Worm (Caenorhabditis elegans): ENCODE measurements around the gene T06C12.14.

T06C12.14 gene

DNA sequence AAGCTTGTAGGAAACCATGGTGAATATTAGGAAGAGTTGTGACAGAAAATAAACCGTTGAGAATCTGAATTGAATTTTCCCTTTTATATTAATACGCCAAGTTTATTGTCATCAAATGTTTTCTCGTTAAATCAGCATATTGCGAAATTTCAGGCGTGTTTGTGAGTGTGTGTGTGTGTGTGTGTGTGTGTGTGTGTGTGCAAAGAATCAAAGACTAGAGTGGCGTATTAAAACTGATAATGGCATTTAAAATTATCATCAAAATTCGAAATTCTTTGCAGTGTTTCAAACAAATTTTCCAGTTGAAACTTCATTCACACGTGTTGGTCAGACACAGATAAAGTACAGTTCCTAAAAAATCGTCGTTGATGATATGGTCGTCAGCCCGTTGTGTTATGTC lies 16.1 kb downstream of the T06C12.14 start, which contains the start of gene gst-38 (continued):
- TF ChIP-seq mes-2 (tag; optimal IDR thresholded peaks at IDR 0.05; ENCODE audit: poor library complexity, severe bottlenecking) (no peak), daf-19 (GFP tag; conservative IDR thresholded peaks at IDR 0.05) (no peak), daf-16 (GFP tag; optimal IDR thresholded peaks at IDR 0.05) (no peak), daf-16 (tag; optimal IDR thresholded peaks at IDR 0.05) (peak; percentile 79), tag-97 (GFP tag; IDR thresholded peaks at IDR 0.05) (no peak), saeg-2 (GFP tag; IDR thresholded peaks at IDR 0.05) (no peak), lin-38 (GFP tag; IDR thresholded peaks at IDR 0.05) (no peak), zip-2 (tag; optimal IDR thresholded peaks at IDR 0.05) (no peak), dmd-8 (GFP tag; IDR thresholded peaks at IDR 0.05) (no peak), mdt-29 (GFP tag; IDR thresholded peaks at IDR 0.05) (no peak), gei-8 (GFP tag; optimal IDR thresholded peaks at IDR 0.05) (no peak), dmd-6 (GFP tag; IDR thresholded peaks at IDR 0.05) (peak; percentile 85), nhr-11 (tag; optimal IDR thresholded peaks at IDR 0.05) (no peak)

DNA sequence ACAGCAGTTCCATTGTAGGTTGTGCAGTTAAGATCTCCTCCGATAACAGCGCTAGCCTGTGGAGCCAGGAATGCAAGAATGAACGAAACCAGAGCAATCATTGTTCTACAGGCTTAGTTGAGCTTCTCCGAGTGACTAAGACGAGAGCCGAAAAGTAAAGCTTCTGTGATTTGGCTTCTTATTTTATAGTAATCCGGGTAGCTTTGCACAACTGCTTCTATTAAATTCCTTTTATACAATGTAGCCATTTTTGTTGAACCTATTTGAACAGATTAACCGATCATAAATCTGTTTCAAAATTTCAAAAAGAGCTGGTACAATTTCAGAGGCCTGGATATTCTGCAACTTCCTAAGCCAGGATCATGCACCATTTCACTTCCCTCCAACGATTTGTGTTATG lies 17.7 kb downstream of the T06C12.14 start, which contains the start of gene F35E8.9:
Gene F35E8.9, minus strand, starts transcription at position 101 of the 400 bp plus-strand sequence.
- TF ChIP-seq Y48G9A.11 (GFP tag; IDR thresholded peaks at IDR 0.05) (no peak), fkh-10 (GFP tag; optimal IDR thresholded peaks at IDR 0.05) (no peak), zip-2 (tag; optimal IDR thresholded peaks at IDR 0.05) (no peak), nhr-41 (GFP tag; IDR thresholded peaks at IDR 0.05) (no peak)

DNA sequence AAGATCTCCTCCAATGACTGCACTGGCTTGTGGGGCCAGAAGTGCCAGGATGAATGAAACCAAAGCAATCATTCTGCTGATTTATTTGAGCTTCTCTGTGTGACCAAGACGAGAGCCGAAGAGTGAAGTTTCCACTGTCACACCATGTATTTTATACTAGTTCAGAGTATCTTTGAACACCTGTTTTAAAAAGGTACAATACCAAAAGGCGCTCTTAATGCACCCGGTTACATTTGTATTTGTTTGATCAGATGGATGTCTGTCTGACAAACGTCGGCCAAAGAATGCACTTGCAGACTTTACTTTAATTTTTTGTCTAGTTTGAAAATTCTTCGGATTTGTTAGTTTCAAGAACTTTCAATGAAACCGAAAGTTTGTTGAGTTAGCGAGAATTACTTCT lies 20.5 kb downstream of the T06C12.14 start, which contains the start of gene F35E8.10:
Gene F35E8.10, minus strand, starts transcription at position 101 of the 400 bp plus-strand sequence.
- TF ChIP-seq nhr-25 (tag; optimal IDR thresholded peaks at IDR 0.05; ENCODE audit: borderline replicate concordance, insufficient read depth) (no peak), aly-2 (tag; optimal IDR thresholded peaks at IDR 0.05) (no peak), nhr-10 (tag; optimal IDR thresholded peaks at IDR 0.05) (no peak), egl-43 (GFP tag; IDR thresholded peaks at IDR 0.05) (no peak), ZK546.5 (tag; optimal IDR thresholded peaks at IDR 0.05) (no peak), mdt-29 (GFP tag; IDR thresholded peaks at IDR 0.05) (no peak)

ce11 chrV:15921102-15921501 lies 21.3 kb downstream of the T06C12.14 start, which contains the start of gene cdr-1:
cdr-1 (plus strand) TSS chrV:15921309.
- peak; percentile 93 for TF ChIP-seq nhr-28 (tag; optimal IDR thresholded peaks at IDR 0.05)
- TF ChIP-seq unc-62 (GFP tag; optimal IDR thresholded peaks at IDR 0.05 in 1 of 2) = peak in 1 of 2 experiments; percentile 36
- TF ChIP-seq unc-62 (tag; optimal IDR thresholded peaks at IDR 0.05) = no peak
- TF ChIP-seq zip-11 (GFP tag; IDR thresholded peaks at IDR 0.05) = no peak
- TF ChIP-seq pqm-1 (tag; optimal IDR thresholded peaks at IDR 0.05) = peak; percentile 39

DNA sequence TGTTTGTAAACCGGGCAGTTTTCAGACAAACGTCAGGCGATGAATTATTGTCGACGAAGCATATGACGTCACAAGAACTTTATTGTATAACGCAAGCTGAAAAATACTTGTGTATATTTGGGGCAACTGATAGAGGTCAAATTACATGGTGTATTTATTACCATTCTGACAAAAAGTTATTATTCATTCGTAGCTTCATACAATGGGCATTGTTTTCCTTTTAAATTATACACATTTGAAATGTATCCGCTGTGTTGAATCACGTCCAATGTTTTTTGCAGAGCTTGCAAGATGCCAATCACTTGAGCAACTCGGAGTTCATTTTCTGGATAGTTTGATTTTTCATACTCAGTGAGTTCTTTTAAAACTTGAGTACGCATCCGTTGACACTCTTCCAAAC lies 23.2 kb downstream of the T06C12.14 start, which contains the start of gene F35E8.13:
Gene F35E8.13, plus strand, starts transcription at position 301 of the 400 bp plus-strand sequence.
- TF ChIP-seq lin-38 (GFP tag; IDR thresholded peaks at IDR 0.05) (no peak), spr-3 (GFP tag; optimal IDR thresholded peaks at IDR 0.05) (no peak), tag-97 (GFP tag; IDR thresholded peaks at IDR 0.05) (no peak), nhr-102 (tag; optimal IDR thresholded peaks at IDR 0.05) (no peak), lsy-2 (tag; optimal IDR thresholded peaks at IDR 0.05) (no peak), nhr-237 (tag; optimal IDR thresholded peaks at IDR 0.05) (no peak), ceh-62 (tag; optimal IDR thresholded peaks at IDR 0.05) (no peak), saeg-2 (GFP tag; IDR thresholded peaks at IDR 0.05) (no peak), mes-2 (tag; optimal IDR thresholded peaks at IDR 0.05; ENCODE audit: poor library complexity, severe bottlenecking) (no peak), php-3 (GFP tag; IDR thresholded peaks at IDR 0.05) (no peak), hlh-11 (tag; optimal IDR thresholded peaks at IDR 0.05) (no peak), set-16 (GFP tag; IDR thresholded peaks at IDR 0.05) (no peak), snpc-1.2 (GFP tag; IDR thresholded peaks at IDR 0.05) (no peak), ceh-20 (GFP tag; IDR thresholded peaks at IDR 0.05) (no peak), ZK546.5 (tag; optimal IDR thresholded peaks at IDR 0.05) (no peak), nhr-42 (GFP tag; IDR thresholded peaks at IDR 0.05) (no peak), Y75B8A.6 (GFP tag; IDR thresholded peaks at IDR 0.05) (no peak)
